Worm (Caenorhabditis elegans) whole organism, L2 larva: Measurements from ENCODE around the gene F13H8.5.

ENCODE experiments used
- C34F6.9 ChIP-seq: fragments of 150-350 bp; optimal IDR thresholded peaks from 2 replicates; lab custom pipeline; 2014; ENCODE audit warnings: missing biosample characterization, missing genetic modification characterization
- F13H6.1 ChIP-seq: sonication (generic microtip); optimal IDR thresholded peaks from 2 replicates; lab custom pipeline; 2016; ENCODE audit warnings: missing genetic modification characterization, missing compliant biosample characterization
- Y55F3AM.14 ChIP-seq: fragments of 200-800 bp; sonication (Bioruptor generic); optimal IDR thresholded peaks from 2 replicates; lab custom pipeline; 2018; ENCODE audit warnings: mild to moderate bottlenecking, missing genetic modification characterization, missing compliant biosample characterization
- alr-1 ChIP-seq: fragments of 150-350 bp; optimal IDR thresholded peaks from 2 replicates; lab custom pipeline; 2014; ENCODE audit warnings: missing biosample characterization, missing genetic modification characterization
- ama-1 ChIP-seq: fragments of 150-350 bp; optimal IDR thresholded peaks from 2 replicates; lab custom pipeline; 2018; ENCODE audit warnings: inconsistent platforms
- blmp-1 ChIP-seq: sonication (generic microtip); optimal IDR thresholded peaks from 2 replicates; lab custom pipeline; 2017; ENCODE audit warnings: missing genetic modification characterization, mild to moderate bottlenecking, missing compliant biosample characterization, antibody characterized with exemption, moderate library complexity; ENCODE audit not compliant: insufficient read depth
- ceh-16 ChIP-seq: fragments of 150-350 bp; optimal IDR thresholded peaks from 2 replicates; lab custom pipeline; 2014; ENCODE audit warnings: missing biosample characterization, missing genetic modification characterization
- ceh-82 ChIP-seq: fragments of 150-350 bp; optimal IDR thresholded peaks from 2 replicates; lab custom pipeline; 2014; ENCODE audit warnings: missing biosample characterization, missing genetic modification characterization
- crh-2 ChIP-seq: sonication (generic microtip); optimal IDR thresholded peaks from 2 replicates; lab custom pipeline; 2017; ENCODE audit warnings: missing biosample characterization, missing genetic modification characterization
- dmd-4 ChIP-seq: sonication (generic microtip); optimal IDR thresholded peaks from 2 replicates; lab custom pipeline; 2017; ENCODE audit warnings: missing biosample characterization, missing genetic modification characterization
- fos-1 ChIP-seq: fragments of 150-350 bp; optimal IDR thresholded peaks from 2 replicates; lab custom pipeline; 2014; ENCODE audit warnings: missing biosample characterization, missing genetic modification characterization
- gmeb-1 ChIP-seq: fragments of 150-350 bp; optimal IDR thresholded peaks from 2 replicates; lab custom pipeline; 2014; ENCODE audit warnings: missing biosample characterization, missing genetic modification characterization
- lin-11 ChIP-seq: fragments of 150-350 bp; sonication (generic microtip); optimal IDR thresholded peaks from 2 replicates; lab custom pipeline; 2014; ENCODE audit warnings: missing biosample characterization, missing genetic modification characterization, inconsistent platforms, mixed read lengths
- lin-13 ChIP-seq: fragments of 150-350 bp; optimal IDR thresholded peaks from 2 replicates; lab custom pipeline; 2014; ENCODE audit warnings: missing biosample characterization, missing genetic modification reagents, missing genetic modification characterization
- lin-39 ChIP-seq: fragments of 150-350 bp; optimal IDR thresholded peaks from 2 replicates; lab custom pipeline; 2014; ENCODE audit warnings: missing biosample characterization, missing genetic modification reagents, missing genetic modification characterization
- lsy-2 ChIP-seq, 2 experiments: fragments of 150-350 bp in 1 of 2; sonication (generic microtip) in 1 of 2; optimal IDR thresholded peaks; 2 replicates each; lab custom pipeline; 2014 to 2017; ENCODE audit warnings: missing biosample characterization in 2 of 2, missing genetic modification characterization in 2 of 2
- mab-5 ChIP-seq: fragments of 150-350 bp; optimal IDR thresholded peaks from 2 replicates; lab custom pipeline; 2014; ENCODE audit warnings: missing biosample characterization, missing genetic modification characterization
- mbf-1 ChIP-seq: sonication (generic microtip); optimal IDR thresholded peaks from 2 replicates; lab custom pipeline; 2017; ENCODE audit warnings: missing biosample characterization, missing genetic modification characterization
- mdl-1 ChIP-seq, 2 experiments: fragments of 150-350 bp in 1 of 2; sonication (generic microtip) in 1 of 2; optimal IDR thresholded peaks; 2 replicates each; lab custom pipeline; 2017; ENCODE audit warnings: missing biosample characterization in 2 of 2, missing genetic modification characterization in 2 of 2
- nhr-10 ChIP-seq: sonication (generic microtip); optimal IDR thresholded peaks from 2 replicates; lab custom pipeline; 2017; ENCODE audit warnings: missing biosample characterization, missing genetic modification characterization
- nhr-11 ChIP-seq: fragments of 150-350 bp; optimal IDR thresholded peaks from 2 replicates; lab custom pipeline; 2014; ENCODE audit warnings: missing biosample characterization, missing genetic modification characterization
- nhr-12 ChIP-seq: fragments of 150-350 bp; optimal IDR thresholded peaks from 2 replicates; lab custom pipeline; 2014; ENCODE audit warnings: missing biosample characterization, missing genetic modification characterization
- nhr-129 ChIP-seq: fragments of 150-350 bp; optimal IDR thresholded peaks from 2 replicates; lab custom pipeline; 2014; ENCODE audit warnings: missing biosample characterization, missing genetic modification characterization
- nhr-21 ChIP-seq: fragments of 150-350 bp; optimal IDR thresholded peaks from 2 replicates; lab custom pipeline; 2014; ENCODE audit warnings: missing biosample characterization, missing genetic modification characterization
- nhr-23 ChIP-seq: fragments of 150-350 bp; optimal IDR thresholded peaks from 2 replicates; lab custom pipeline; 2014; ENCODE audit warnings: missing biosample characterization, missing genetic modification reagents, missing genetic modification characterization
- nhr-237 ChIP-seq: fragments of 150-350 bp; optimal IDR thresholded peaks from 2 replicates; lab custom pipeline; 2014; ENCODE audit warnings: missing biosample characterization, missing genetic modification characterization
- nhr-25 ChIP-seq: fragments of 150-350 bp; sonication (generic microtip); optimal IDR thresholded peaks from 3 replicates; lab custom pipeline; 2014; ENCODE audit warnings: missing biosample characterization, missing genetic modification characterization
- nhr-77 ChIP-seq: fragments of 150-350 bp; optimal IDR thresholded peaks from 2 replicates; lab custom pipeline; 2014; ENCODE audit warnings: missing biosample characterization, missing genetic modification characterization
- peb-1 ChIP-seq: fragments of 150-350 bp; optimal IDR thresholded peaks from 2 replicates; lab custom pipeline; 2014; ENCODE audit warnings: missing biosample characterization, missing genetic modification characterization
- sem-4 ChIP-seq: fragments of 150-350 bp; optimal IDR thresholded peaks from 2 replicates; lab custom pipeline; 2014; ENCODE audit warnings: missing biosample characterization, missing genetic modification reagents, missing genetic modification characterization
- skn-1 ChIP-seq: sonication (generic microtip); optimal IDR thresholded peaks from 2 replicates; lab custom pipeline; 2017; ENCODE audit warnings: missing biosample characterization, missing genetic modification characterization
- sma-3 ChIP-seq: sonication (generic microtip); optimal IDR thresholded peaks from 2 replicates; lab custom pipeline; 2016; ENCODE audit warnings: missing genetic modification reagents, missing genetic modification characterization, missing compliant biosample characterization
- sma-9 ChIP-seq, 2 experiments: fragments of 150-350 bp in 1 of 2; sonication (generic microtip) in 1 of 2; optimal IDR thresholded peaks; 2 replicates each; lab custom pipeline; 2014 to 2016; ENCODE audit warnings: missing genetic modification characterization in 2 of 2, mild to moderate bottlenecking in 1 of 2, missing biosample characterization in 1 of 2, missing compliant biosample characterization in 1 of 2, missing genetic modification reagents in 1 of 2, moderate library complexity in 1 of 2
- snpc-4 ChIP-seq: fragments of 150-350 bp; optimal IDR thresholded peaks from 2 replicates; lab custom pipeline; 2014; ENCODE audit warnings: missing biosample characterization, missing genetic modification characterization
- unc-55 ChIP-seq: fragments of 150-350 bp; sonication (generic microtip); optimal IDR thresholded peaks from 3 replicates; lab custom pipeline; 2014; ENCODE audit warnings: missing biosample characterization, missing genetic modification reagents, missing genetic modification characterization
- unc-62 ChIP-seq: fragments of 150-350 bp; optimal IDR thresholded peaks from 2 replicates; lab custom pipeline; 2014; ENCODE audit warnings: missing biosample characterization, missing genetic modification reagents, missing genetic modification characterization
- zag-1 ChIP-seq: fragments of 150-350 bp; optimal IDR thresholded peaks from 2 replicates; lab custom pipeline; 2014; ENCODE audit warnings: missing biosample characterization, missing genetic modification characterization
- ztf-1 ChIP-seq: fragments of 200-800 bp; sonication (Bioruptor generic); conservative IDR thresholded peaks from 2 replicates; pipeline ENCODE4 v1.3.6; 2022; ENCODE audit warnings: missing genetic modification characterization, missing compliant biosample characterization
- ztf-11 ChIP-seq: sonication (generic microtip); optimal IDR thresholded peaks from 2 replicates; lab custom pipeline; 2017; ENCODE audit warnings: missing biosample characterization, missing genetic modification characterization
- ztf-4 ChIP-seq: fragments of 150-350 bp; optimal IDR thresholded peaks from 2 replicates; lab custom pipeline; 2014; ENCODE audit warnings: missing biosample characterization, missing genetic modification characterization

F13H8.5 gene

DNA sequence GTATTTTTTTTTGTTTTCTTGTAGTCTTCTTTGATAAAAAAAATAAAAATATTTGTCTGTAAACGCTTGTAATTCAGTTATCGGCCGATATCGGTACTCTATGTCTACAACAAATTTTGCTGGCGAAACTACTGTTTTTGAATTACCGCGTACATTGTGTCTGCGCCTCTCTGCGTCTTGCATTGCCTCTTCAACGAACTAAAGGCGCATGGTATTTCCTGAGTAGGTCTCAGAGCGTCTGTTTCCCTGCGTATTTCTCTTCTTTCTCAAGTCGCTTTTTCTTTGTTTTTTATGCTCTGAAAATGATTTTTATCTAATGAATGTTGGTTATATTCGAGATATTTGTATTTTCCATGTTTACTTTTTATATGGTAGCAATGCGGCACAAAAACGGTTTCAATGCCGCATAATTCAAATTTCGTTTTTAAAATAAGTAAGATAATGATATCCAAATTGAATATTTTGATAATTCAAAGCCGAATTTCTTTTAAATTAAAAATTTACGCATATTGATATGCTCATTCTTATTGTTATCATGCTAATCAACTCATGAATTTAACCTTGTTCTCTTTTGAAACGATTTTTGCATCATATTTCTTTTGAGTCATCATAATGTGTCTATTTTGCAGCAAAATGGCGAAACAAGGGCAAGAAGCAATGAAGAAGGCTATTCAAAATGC is 5.0 kb downstream of the F13H8.5 start, which contains the start of gene phb-2 (continued):
- TF ChIP-seq ceh-82 (tag; lab: Kevin White, UChicago) (peak; percentile 11), lin-39 (no peak), gmeb-1 (peak; percentile 98), snpc-4 (tag; lab: Kevin White, UChicago) (peak; percentile 3), lin-13 (GFP tag; lab: Kevin White, UChicago) (peak; percentile 65), alr-1 (tag; lab: Kevin White, UChicago) (no peak), nhr-237 (tag; lab: Kevin White, UChicago) (no peak)

DNA sequence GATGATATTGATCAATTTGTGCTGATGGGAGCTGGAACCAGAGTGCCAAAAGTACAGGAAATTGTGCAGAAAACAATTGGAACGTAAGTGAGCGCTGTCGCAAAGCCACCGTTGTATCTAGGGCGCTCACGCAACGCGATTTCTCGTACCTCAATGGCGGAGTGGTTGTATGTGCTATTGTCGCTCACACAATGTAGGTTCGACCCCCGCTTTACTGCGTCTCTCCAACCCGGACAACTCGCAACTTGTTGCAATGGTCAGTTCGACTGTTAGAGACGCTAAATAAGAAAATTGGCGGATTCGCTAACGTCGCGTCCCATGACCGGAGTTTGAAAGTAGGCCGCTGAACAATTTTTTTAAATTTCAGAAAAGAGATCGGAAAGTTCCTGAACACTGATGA is 7.4 kb downstream of the F13H8.5 start:
- TF ChIP-seq gmeb-1 (peak; percentile 69), nhr-11 (tag; lab: Kevin White, UChicago) (no peak), sem-4 (tag; lab: Kevin White, UChicago) (peak; percentile 7), unc-62 (GFP tag; lab: Kevin White, UChicago) (no peak), C34F6.9 (tag; lab: Kevin White, UChicago) (peak; percentile 52), zag-1 (tag; lab: Kevin White, UChicago) (peak; percentile 9), blmp-1 (tag; lab: Kevin White, UChicago) (no peak), mbf-1 (no peak), ama-1 (lab: Kevin White, UChicago) (no peak), ztf-1 (GFP tag; lab: Robert Waterston, UW) (no peak), lsy-2 (tag; optimal IDR thresholded peaks at IDR 0.05; lab: Kevin White, UChicago) (peak; percentile 11 to 36), unc-55 (GFP tag; lab: Kevin White, UChicago) (peak; percentile 30), ztf-4 (tag; lab: Kevin White, UChicago) (no peak), nhr-77 (tag; lab: Kevin White, UChicago) (no peak), ceh-16 (tag; lab: Kevin White, UChicago) (no peak), lin-11 (tag; lab: Kevin White, UChicago) (peak; percentile 54), nhr-25 (tag; lab: Kevin White, UChicago) (no peak), fos-1 (tag; lab: Kevin White, UChicago) (peak; percentile 40), nhr-129 (tag; lab: Kevin White, UChicago) (peak; percentile 85), sma-9 (GFP tag; optimal IDR thresholded peaks at IDR 0.05; lab: Kevin White, UChicago) (peak; percentile 67), sma-9 (tag; optimal IDR thresholded peaks at IDR 0.05; lab: Kevin White, UChicago) (no peak), F13H6.1 (tag; lab: Kevin White, UChicago) (peak; percentile 56), alr-1 (tag; lab: Kevin White, UChicago) (no peak), sma-3 (GFP tag; lab: Kevin White, UChicago) (peak; percentile 68), nhr-21 (peak; percentile 22), Y55F3AM.14 (GFP tag; lab: Kevin White, UChicago) (no peak), crh-2 (tag; lab: Kevin White, UChicago) (peak; percentile 29)
- TF ChIP-seq, all 48 proteins: peak for 14

DNA sequence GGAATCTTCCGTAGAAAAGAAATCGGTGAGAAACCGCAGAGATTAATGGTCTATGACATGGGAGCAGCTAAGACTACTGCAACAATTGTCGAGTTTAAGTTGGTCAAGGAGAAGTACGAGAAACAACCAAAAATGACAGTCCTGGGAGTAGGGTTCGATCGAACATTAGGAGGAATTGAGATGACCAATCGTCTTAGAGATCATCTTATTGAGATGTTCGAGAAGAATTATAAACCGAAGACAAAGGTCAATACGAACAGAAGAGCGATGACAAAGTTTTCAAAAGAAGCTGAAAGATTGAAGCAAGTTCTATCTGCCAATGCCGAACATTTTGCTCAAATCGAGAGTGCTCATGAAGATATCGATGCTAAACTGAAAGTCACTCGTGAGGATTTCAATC is 7.9 kb downstream of the F13H8.5 start:
- no peak for TF ChIP-seq crh-2 (tag; lab: Kevin White, UChicago)
- TF ChIP-seq ztf-11, result no peak
- TF ChIP-seq skn-1 (tag; lab: Kevin White, UChicago), result no peak
- no peak for TF ChIP-seq nhr-129 (tag; lab: Kevin White, UChicago)
- TF ChIP-seq nhr-10 (tag; lab: Kevin White, UChicago), result no peak
- no peak for TF ChIP-seq Y55F3AM.14 (GFP tag; lab: Kevin White, UChicago)
- TF ChIP-seq dmd-4 (tag; lab: Kevin White, UChicago), result no peak
- no peak for TF ChIP-seq mbf-1
- no peak for TF ChIP-seq mab-5 (tag; lab: Kevin White, UChicago)
- TF ChIP-seq nhr-23 (tag; lab: Kevin White, UChicago), result no peak
- TF ChIP-seq snpc-4 (tag; lab: Kevin White, UChicago), result no peak
- TF ChIP-seq gmeb-1, result no peak
- no peak for TF ChIP-seq alr-1 (tag; lab: Kevin White, UChicago)
- TF ChIP-seq nhr-12 (tag; lab: Kevin White, UChicago), result no peak
- TF ChIP-seq unc-55 (GFP tag; lab: Kevin White, UChicago), result no peak
- TF ChIP-seq fos-1 (tag; lab: Kevin White, UChicago), result no peak
- TF ChIP-seq mdl-1 (tag; optimal IDR thresholded peaks at IDR 0.05; lab: Kevin White, UChicago), result no peak
- no peak for TF ChIP-seq lin-11 (tag; lab: Kevin White, UChicago)
- TF ChIP-seq peb-1 (tag; lab: Kevin White, UChicago), result no peak
